Fruit fly (Drosophila melanogaster) whole organism, embryonic: ENCODE measurements around the gene CG14684.

Source experiments
- Abd-B ChIP-seq: fragments of 200-800 bp; sonication (Bioruptor generic); optimal IDR thresholded peaks from 2 replicates; lab custom pipeline; 2018; ENCODE audit warnings: missing biosample characterization, mild to moderate bottlenecking, missing genetic modification characterization, moderate library complexity
- Atf-2 ChIP-seq: fragments of 200-800 bp; sonication (Bioruptor generic); optimal IDR thresholded peaks from 2 replicates; lab custom pipeline; 2016; ENCODE audit warnings: missing biosample characterization, missing genetic modification characterization
- Blimp-1 ChIP-seq: fragments of 200-800 bp; sonication (Bioruptor generic); optimal IDR thresholded peaks from 3 replicates; lab custom pipeline; 2018; ENCODE audit warnings: missing biosample characterization, missing genetic modification characterization, mild to moderate bottlenecking, moderate library complexity, missing genetic modification reagents
- CG10267 ChIP-seq: fragments of 200-800 bp; sonication (Bioruptor generic); optimal IDR thresholded peaks from 2 replicates; lab custom pipeline; 2018; ENCODE audit warnings: missing biosample characterization, mild to moderate bottlenecking, missing genetic modification characterization, moderate library complexity
- CG10565 ChIP-seq: fragments of 200-800 bp; sonication (Bioruptor generic); optimal IDR thresholded peaks from 3 replicates; lab custom pipeline; 2016; ENCODE audit warnings: missing biosample characterization, mild to moderate bottlenecking, missing genetic modification characterization
- CG11456 ChIP-seq: fragments of 200-800 bp; sonication (Bioruptor generic); IDR thresholded peaks from 3 replicates; pipeline ENCODE4 v1.3.6; 2022; ENCODE audit warnings: missing biosample characterization, missing genetic modification characterization
- CG13775 ChIP-seq: fragments of 200-800 bp; sonication (Bioruptor generic); optimal IDR thresholded peaks from 3 replicates; lab custom pipeline; 2017; ENCODE audit warnings: missing biosample characterization, mild to moderate bottlenecking, missing genetic modification characterization
- CG13894 ChIP-seq: fragments of 200-800 bp; sonication (Bioruptor generic); optimal IDR thresholded peaks from 3 replicates; lab custom pipeline; 2018; ENCODE audit warnings: missing biosample characterization, mild to moderate bottlenecking, missing genetic modification characterization, moderate library complexity
- CG14441 ChIP-seq: fragments of 200-800 bp; sonication (Bioruptor generic); IDR thresholded peaks from 2 replicates; pipeline ENCODE4 v1.3.6; 2022; ENCODE audit warnings: missing biosample characterization, missing genetic modification characterization
- CG15011 ChIP-seq: fragments of 200-800 bp; sonication (Bioruptor generic); optimal IDR thresholded peaks from 3 replicates; lab custom pipeline; 2018; ENCODE audit warnings: missing biosample characterization, mild to moderate bottlenecking, missing genetic modification characterization
- CG15601 ChIP-seq: fragments of 200-800 bp; sonication (Bioruptor generic); optimal IDR thresholded peaks from 3 replicates; lab custom pipeline; 2019; ENCODE audit warnings: missing biosample characterization, mild to moderate bottlenecking, missing genetic modification characterization, moderate library complexity
- CG17186 ChIP-seq: fragments of 200-800 bp; sonication (Bioruptor generic); optimal IDR thresholded peaks from 3 replicates; lab custom pipeline; 2017; ENCODE audit warnings: missing biosample characterization, missing genetic modification reagents, missing genetic modification characterization
- CG31365 ChIP-seq: fragments of 200-800 bp; sonication (Bioruptor generic); optimal IDR thresholded peaks from 2 replicates; lab custom pipeline; 2018; ENCODE audit warnings: missing biosample characterization, mild to moderate bottlenecking, missing genetic modification characterization
- CG4730 ChIP-seq: fragments of 200-800 bp; sonication (Bioruptor generic); IDR thresholded peaks from 2 replicates; pipeline ENCODE4 v1.3.6; 2022; ENCODE audit warnings: missing biosample characterization, missing genetic modification characterization
- CG6689 ChIP-seq: fragments of 200-800 bp; sonication (Bioruptor generic); IDR thresholded peaks from 2 replicates; pipeline ENCODE4 v1.3.6; 2022; ENCODE audit warnings: missing biosample characterization, missing genetic modification characterization
- CG7987 ChIP-seq: fragments of 200-800 bp; sonication (Bioruptor generic); optimal IDR thresholded peaks from 2 replicates; lab custom pipeline; 2018; ENCODE audit warnings: missing biosample characterization, mild to moderate bottlenecking, missing genetic modification characterization, moderate library complexity
- CG9932 ChIP-seq: fragments of 200-800 bp; sonication (Bioruptor generic); IDR thresholded peaks from 2 replicates; pipeline ENCODE4 v1.3.6; 2022; ENCODE audit warnings: missing biosample characterization, missing genetic modification characterization
- Chrac-16 ChIP-seq: fragments of 200-800 bp; sonication (Bioruptor generic); optimal IDR thresholded peaks from 3 replicates; lab custom pipeline; 2016; ENCODE audit warnings: missing biosample characterization, missing genetic modification characterization
- D19B ChIP-seq: fragments of 200-800 bp; sonication (Bioruptor generic); optimal IDR thresholded peaks from 2 replicates; lab custom pipeline; 2017; ENCODE audit warnings: missing biosample characterization, mild to moderate bottlenecking, missing genetic modification characterization
- Dek ChIP-seq: fragments of 200-800 bp; sonication (Bioruptor generic); optimal IDR thresholded peaks from 3 replicates; lab custom pipeline; 2019; ENCODE audit warnings: missing biosample characterization, mild to moderate bottlenecking, missing genetic modification characterization, moderate library complexity
- Dll ChIP-seq: fragments of 200-800 bp; sonication (Bioruptor generic); IDR thresholded peaks from 4 replicates; pipeline ENCODE4 v1.3.6; 2022; ENCODE audit warnings: missing biosample characterization, missing genetic modification characterization; ENCODE audit not compliant: partially characterized antibody
- Gug ChIP-seq: fragments of 200-800 bp; sonication (Bioruptor generic); IDR thresholded peaks from 4 replicates; pipeline ENCODE4 v1.3.6; 2022; ENCODE audit warnings: missing biosample characterization, missing genetic modification characterization
- HHEX ChIP-seq: fragments of 200-800 bp; sonication (Bioruptor generic); optimal IDR thresholded peaks from 3 replicates; lab custom pipeline; 2017; ENCODE audit warnings: missing biosample characterization, mild to moderate bottlenecking, missing genetic modification characterization, missing genetic modification reagents
- HLHmδ ChIP-seq: fragments of 200-800 bp; sonication (Bioruptor generic); optimal IDR thresholded peaks from 2 replicates; lab custom pipeline; 2018; ENCODE audit warnings: missing biosample characterization, mild to moderate bottlenecking, missing genetic modification characterization, moderate library complexity
- HmgZ ChIP-seq: fragments of 200-800 bp; sonication (Bioruptor generic); optimal IDR thresholded peaks from 2 replicates; lab custom pipeline; 2018; ENCODE audit warnings: missing biosample characterization, mild to moderate bottlenecking, missing genetic modification characterization
- Nf-YC ChIP-seq: fragments of 200-800 bp; optimal IDR thresholded peaks from 3 replicates; lab custom pipeline; 2019; ENCODE audit warnings: missing biosample characterization, mild to moderate bottlenecking, missing genetic modification characterization, moderate library complexity
- PHDP ChIP-seq: fragments of 200-800 bp; sonication (Bioruptor generic); optimal IDR thresholded peaks from 3 replicates; lab custom pipeline; 2018; ENCODE audit warnings: missing biosample characterization, mild to moderate bottlenecking, missing genetic modification characterization, moderate library complexity
- Side ChIP-seq: fragments of 200-800 bp; sonication (Bioruptor generic); optimal IDR thresholded peaks from 2 replicates; lab custom pipeline; 2016; ENCODE audit warnings: missing biosample characterization, missing genetic modification characterization
- YL-1 ChIP-seq: fragments of 200-800 bp; sonication (Bioruptor generic); optimal IDR thresholded peaks from 3 replicates; lab custom pipeline; 2017; ENCODE audit warnings: missing biosample characterization, mild to moderate bottlenecking, missing genetic modification characterization
- ab ChIP-seq: fragments of 200-800 bp; sonication (Bioruptor generic); optimal IDR thresholded peaks from 2 replicates; lab custom pipeline; 2016; ENCODE audit warnings: missing biosample characterization, missing genetic modification characterization
- ase ChIP-seq: fragments of 200-800 bp; sonication (Bioruptor generic); IDR thresholded peaks from 3 replicates; pipeline ENCODE4 v1.3.6; 2022; ENCODE audit warnings: missing biosample characterization, missing genetic modification characterization
- h ChIP-seq: fragments of >200 bp; optimal IDR thresholded peaks from 2 replicates; lab custom pipeline; 2017
- jing ChIP-seq: fragments of 200-800 bp; sonication (Bioruptor generic); optimal IDR thresholded peaks from 2 replicates; lab custom pipeline; 2018; ENCODE audit warnings: missing biosample characterization, mild to moderate bottlenecking, missing genetic modification characterization
- klu ChIP-seq: fragments of 200-800 bp; sonication (Bioruptor generic); IDR thresholded peaks from 2 replicates; pipeline ENCODE4 v1.3.6; 2022; ENCODE audit warnings: missing biosample characterization, missing genetic modification characterization
- lilli ChIP-seq: fragments of 200-800 bp; sonication (Bioruptor generic); optimal IDR thresholded peaks from 3 replicates; lab custom pipeline; 2016; ENCODE audit warnings: missing biosample characterization, missing genetic modification characterization
- lmd ChIP-seq: fragments of 200-800 bp; sonication (Bioruptor generic); IDR thresholded peaks from 2 replicates; pipeline ENCODE4 v1.3.6; 2022; ENCODE audit warnings: missing biosample characterization, missing genetic modification characterization
- lola ChIP-seq, 3 experiments: fragments of >200 bp in 2 of 3; fragments of 200-800 bp in 1 of 3; sonication (Bioruptor generic) in 1 of 3; optimal IDR thresholded peaks; 2 replicates each; lab custom pipeline; 2017 to 2019; ENCODE audit warnings: missing biosample characterization in 3 of 3, missing genetic modification characterization in 3 of 3, mild to moderate bottlenecking in 1 of 3, moderate library complexity in 1 of 3
- nmo ChIP-seq: fragments of 200-800 bp; sonication (Bioruptor generic); optimal IDR thresholded peaks from 2 replicates; lab custom pipeline; 2018; ENCODE audit warnings: missing biosample characterization, mild to moderate bottlenecking, missing genetic modification characterization, moderate library complexity
- pan ChIP-seq, 4 experiments: fragments of >200 bp in 3 of 4; fragments of 200-800 bp in 1 of 4; sonication (Bioruptor generic) in 1 of 4; optimal IDR thresholded peaks in 3 of 4; IDR thresholded peaks in 1 of 4; 2 replicates each; pipeline versions ENCODE4 v1.3.6 to Lab custom; 2017 to 2022; ENCODE audit warnings: missing biosample characterization in 2 of 4, missing genetic modification characterization in 2 of 4, mixed read lengths in 1 of 4
- phol ChIP-seq: fragments of 200-800 bp; sonication (Bioruptor generic); optimal IDR thresholded peaks from 3 replicates; lab custom pipeline; 2018; ENCODE audit warnings: missing biosample characterization, mild to moderate bottlenecking, missing genetic modification characterization, moderate library complexity
- pum ChIP-seq: fragments of 200-800 bp; sonication (Bioruptor generic); optimal IDR thresholded peaks from 2 replicates; lab custom pipeline; 2016; ENCODE audit warnings: missing biosample characterization, missing genetic modification characterization
- ranshi ChIP-seq: fragments of 200-800 bp; sonication (Bioruptor generic); IDR thresholded peaks from 2 replicates; pipeline ENCODE4 v1.3.6; 2022; ENCODE audit warnings: missing biosample characterization, missing genetic modification characterization
- scrt ChIP-seq: fragments of 200-800 bp; sonication (Bioruptor generic); optimal IDR thresholded peaks from 2 replicates; lab custom pipeline; 2018; ENCODE audit warnings: missing biosample characterization, mild to moderate bottlenecking, missing genetic modification characterization, moderate library complexity
- sima ChIP-seq: fragments of 200-800 bp; sonication (Bioruptor generic); optimal IDR thresholded peaks from 2 replicates; lab custom pipeline; 2016; ENCODE audit warnings: missing biosample characterization, missing genetic modification characterization
- slou ChIP-seq: fragments of 200-800 bp; sonication (Bioruptor generic); optimal IDR thresholded peaks from 3 replicates; lab custom pipeline; 2016; ENCODE audit warnings: missing biosample characterization, missing genetic modification characterization
- slp2 ChIP-seq: fragments of 200-800 bp; sonication (Bioruptor generic); optimal IDR thresholded peaks from 2 replicates; lab custom pipeline; 2016; ENCODE audit warnings: missing biosample characterization, missing genetic modification characterization
- sob ChIP-seq: fragments of 200-800 bp; sonication (Bioruptor generic); IDR thresholded peaks from 2 replicates; pipeline ENCODE4 v1.3.6; 2022; ENCODE audit warnings: missing biosample characterization, missing genetic modification characterization
- sug ChIP-seq: fragments of 200-800 bp; optimal IDR thresholded peaks from 2 replicates; lab custom pipeline; 2019; ENCODE audit warnings: missing biosample characterization, mild to moderate bottlenecking, missing genetic modification characterization, moderate library complexity
- tio ChIP-seq: fragments of 200-800 bp; sonication (Bioruptor generic); optimal IDR thresholded peaks from 2 replicates; lab custom pipeline; 2017; ENCODE audit warnings: missing biosample characterization, missing genetic modification characterization, inconsistent platforms
- wor ChIP-seq: fragments of 200-800 bp; sonication (Bioruptor generic); IDR thresholded peaks from 2 replicates; pipeline ENCODE4 v1.3.6; 2022; ENCODE audit warnings: missing biosample characterization, missing genetic modification characterization

The CG14684 gene

DNA sequence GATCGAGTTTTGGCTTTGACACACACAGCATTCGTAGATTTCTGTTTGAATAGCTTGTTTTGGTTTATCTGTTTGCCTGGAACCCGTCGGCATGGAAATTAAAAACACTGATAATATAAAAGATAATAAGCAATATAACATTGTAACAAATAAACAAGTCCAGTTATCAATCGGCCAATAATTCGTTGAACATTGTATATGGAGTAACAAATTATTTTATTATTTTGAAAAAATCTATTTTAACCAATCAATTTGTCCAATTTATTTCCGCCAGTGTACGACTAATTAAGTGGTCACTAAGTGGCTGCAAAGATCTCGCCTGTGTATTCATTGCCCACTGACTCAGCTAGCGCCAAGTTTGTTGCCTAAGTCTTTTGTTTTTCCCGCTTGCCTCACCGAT lies 17.9 kb upstream of the CG14684 start (continued):
- TF ChIP-seq Gug (GFP tag; lab: Robert Waterston, UW), result no peak
- no peak for TF ChIP-seq wor (GFP tag; lab: Robert Waterston, UW)
- peak; percentile 30 for TF ChIP-seq Dek (tag; lab: Kevin White, UChicago)
- TF ChIP-seq jing (GFP tag; lab: Kevin White, UChicago), result no peak
- TF ChIP-seq sob (GFP tag; lab: Robert Waterston, UW), result peak; percentile 68
- TF ChIP-seq CG31365 (tag; lab: Kevin White, UChicago), result no peak
- TF ChIP-seq ranshi, result peak; percentile 59
- TF ChIP-seq sug, result peak; percentile 4
- peak; percentile 40; the same call in 1 of the 2 replicates for TF ChIP-seq CG4730
- TF ChIP-seq slp2 (GFP tag; lab: Kevin White, UChicago), result no peak
- peak; percentile 59 for TF ChIP-seq CG6689 (GFP tag; lab: Robert Waterston, UW)
- TF ChIP-seq tio (GFP tag; lab: Kevin White, UChicago), result peak; percentile 21
- TF ChIP-seq CG13775 (GFP tag; lab: Kevin White, UChicago), result peak; percentile 32
- TF ChIP-seq HmgZ (tag; lab: Kevin White, UChicago), result peak; percentile 28
- no peak for TF ChIP-seq sima (GFP tag; lab: Kevin White, UChicago)
- no peak for TF ChIP-seq YL-1 (GFP tag; lab: Kevin White, UChicago)
- no peak for TF ChIP-seq CG15011 (GFP tag; lab: Kevin White, UChicago)
- TF ChIP-seq CG9932 (GFP tag; lab: Robert Waterston, UW), result peak; percentile 76
- peak; percentile 40 for TF ChIP-seq CG13894 (tag; lab: Kevin White, UChicago)
- TF ChIP-seq HLHmδ (GFP tag; lab: Kevin White, UChicago), result no peak
- peak; percentile 5 for TF ChIP-seq phol (tag; lab: Kevin White, UChicago)
- no peak for TF ChIP-seq Dll (GFP tag; lab: Robert Waterston, UW)
- peak; percentile 42 for TF ChIP-seq HHEX
- TF ChIP-seq nmo (GFP tag; lab: Kevin White, UChicago), result peak; percentile 31
- peak; percentile 52 for TF ChIP-seq scrt (GFP tag; lab: Kevin White, UChicago)
- TF ChIP-seq Nf-YC (tag; lab: Kevin White, UChicago), result no peak
- no peak for TF ChIP-seq slou (GFP tag; lab: Kevin White, UChicago)
- TF ChIP-seq Side (GFP tag; lab: Kevin White, UChicago), result no peak
- TF ChIP-seq Abd-B (GFP tag; lab: Kevin White, UChicago), result peak; percentile 41
- peak; percentile 53 for TF ChIP-seq CG14441 (GFP tag; lab: Robert Waterston, UW)
- no peak for TF ChIP-seq lola (GFP tag; optimal IDR thresholded peaks at IDR 0.05; lab: Kevin White, UChicago)
- TF ChIP-seq D19B (GFP tag; lab: Kevin White, UChicago), result no peak
- no peak for TF ChIP-seq ab (GFP tag; lab: Kevin White, UChicago)
- no peak for TF ChIP-seq pan (optimal IDR thresholded peaks at IDR 0.05; lab: Kevin White, UChicago)
- peak in 1 of 2 experiments; percentile 56 for TF ChIP-seq pan (GFP tag; optimal IDR thresholded peaks at IDR 0.05 in 1 of 2, IDR thresholded peaks at IDR 0.05 in 1 of 2)
- no peak for TF ChIP-seq CG10565 (GFP tag; lab: Kevin White, UChicago)
- TF ChIP-seq PHDP (tag; lab: Kevin White, UChicago), result peak; percentile 60
- no peak for TF ChIP-seq h (lab: Kevin White, UChicago)
- TF ChIP-seq ase (GFP tag; lab: Robert Waterston, UW), result 0 out of 3 replicates have a peak, but pooled peaks have one; percentile 28
- TF ChIP-seq CG7987 (GFP tag; lab: Kevin White, UChicago), result no peak
- peak; percentile 56 for TF ChIP-seq Blimp-1 (GFP tag; lab: Kevin White, UChicago)
- TF ChIP-seq Chrac-16, result peak; percentile 18
- peak; percentile 59 for TF ChIP-seq lilli (GFP tag; lab: Kevin White, UChicago)
- peak; percentile 40 for TF ChIP-seq CG10267 (tag; lab: Kevin White, UChicago)
- peak; percentile 50; the same call in 1 of the 2 replicates for TF ChIP-seq lmd (GFP tag; lab: Robert Waterston, UW)
- no peak for TF ChIP-seq Atf-2 (GFP tag; lab: Kevin White, UChicago)
- TF ChIP-seq CG15601 (tag; lab: Kevin White, UChicago), result no peak
- 0 out of 2 replicates have a peak, but pooled peaks have one; percentile 11 for TF ChIP-seq klu
- no peak for TF ChIP-seq pum (GFP tag; lab: Kevin White, UChicago)
- peak; percentile 69; the same call in 2 of the 3 replicates for TF ChIP-seq CG11456 (GFP tag; lab: Robert Waterston, UW)
- no peak for TF ChIP-seq CG17186 (GFP tag; lab: Kevin White, UChicago)
